Worm (Caenorhabditis elegans) whole organism, L4 larva: ENCODE results near the gene C07E3.10.

ENCODE experiments used
- D1046.2 ChIP-seq: fragments of 200-800 bp; sonication (Bioruptor generic); IDR thresholded peaks from 2 replicates; pipeline ENCODE4 v1.3.6; 2022; ENCODE audit warnings: missing genetic modification characterization, missing compliant biosample characterization
- F10B5.3 ChIP-seq: sonication (generic microtip); optimal IDR thresholded peaks from 2 replicates; lab custom pipeline; 2016; ENCODE audit warnings: mild to moderate bottlenecking, missing genetic modification characterization, missing compliant biosample characterization
- R02D3.7 ChIP-seq: fragments of 150-350 bp; sonication (generic microtip); optimal IDR thresholded peaks from 3 replicates; lab custom pipeline; 2014; ENCODE audit warnings: missing biosample characterization, missing genetic modification characterization
- T20F7.1 ChIP-seq: fragments of 200-800 bp; sonication (Bioruptor generic); optimal IDR thresholded peaks from 2 replicates; lab custom pipeline; 2018; ENCODE audit warnings: mild to moderate bottlenecking, missing genetic modification characterization, missing compliant biosample characterization
- Y5F2A.4 ChIP-seq: fragments of 200-800 bp; sonication (Bioruptor generic); optimal IDR thresholded peaks from 2 replicates; lab custom pipeline; 2018; ENCODE audit warnings: mild to moderate bottlenecking, missing genetic modification characterization, missing compliant biosample characterization
- Y75B8A.6 ChIP-seq: fragments of 200-800 bp; sonication (Bioruptor generic); IDR thresholded peaks from 2 replicates; pipeline ENCODE4 v1.3.6; 2022; ENCODE audit warnings: missing genetic modification reagents, missing genetic modification characterization, missing compliant biosample characterization
- arid-1 ChIP-seq: fragments of 200-800 bp; sonication (Bioruptor generic); conservative IDR thresholded peaks from 2 replicates; pipeline ENCODE4 v1.3.6; 2022; ENCODE audit warnings: missing genetic modification reagents, missing genetic modification characterization, missing compliant biosample characterization
- ceh-32 ChIP-seq: sonication (generic microtip); optimal IDR thresholded peaks from 2 replicates; lab custom pipeline; 2016; ENCODE audit warnings: mild to moderate bottlenecking, missing genetic modification characterization, missing compliant biosample characterization; ENCODE audit not compliant: poor library complexity
- ceh-44 ChIP-seq: fragments of 200-800 bp; sonication (Bioruptor generic); IDR thresholded peaks from 2 replicates; pipeline ENCODE4 v1.3.6; 2022; ENCODE audit warnings: missing genetic modification reagents, missing genetic modification characterization, missing compliant biosample characterization
- ctbp-1 ChIP-seq: fragments of 200-800 bp; sonication (Bioruptor generic); IDR thresholded peaks from 2 replicates; pipeline ENCODE4 v1.3.6; 2022; ENCODE audit warnings: missing genetic modification reagents, missing genetic modification characterization, missing compliant biosample characterization
- daf-19 ChIP-seq: fragments of 200-800 bp; sonication (Bioruptor generic); conservative IDR thresholded peaks from 2 replicates; pipeline ENCODE4 v1.3.6; 2022; ENCODE audit warnings: missing genetic modification characterization, missing compliant biosample characterization
- daf-8 ChIP-seq: fragments of 200-800 bp; sonication (Bioruptor generic); IDR thresholded peaks from 2 replicates; pipeline ENCODE4 v1.3.6; 2022; ENCODE audit warnings: missing genetic modification characterization, missing compliant biosample characterization
- dmd-6 ChIP-seq: fragments of 200-800 bp; sonication (Bioruptor generic); IDR thresholded peaks from 2 replicates; pipeline ENCODE4 v1.3.6; 2022; ENCODE audit warnings: missing genetic modification reagents, missing genetic modification characterization, missing compliant biosample characterization
- dmd-8 ChIP-seq: fragments of 200-800 bp; sonication (Bioruptor generic); IDR thresholded peaks from 2 replicates; pipeline ENCODE4 v1.3.6; 2022; ENCODE audit warnings: missing genetic modification characterization, missing compliant biosample characterization
- dpl-1 ChIP-seq: fragments of 150-350 bp; optimal IDR thresholded peaks from 2 replicates; lab custom pipeline; 2014; ENCODE audit warnings: missing biosample characterization, missing genetic modification reagents, missing genetic modification characterization
- dve-1 ChIP-seq: sonication (generic microtip); optimal IDR thresholded peaks from 2 replicates; lab custom pipeline; 2017; ENCODE audit warnings: antibody characterized with exemption, mild to moderate bottlenecking, missing genetic modification characterization, missing compliant biosample characterization; ENCODE audit not compliant: insufficient read depth
- egl-43 ChIP-seq: fragments of 200-800 bp; sonication (Bioruptor generic); IDR thresholded peaks from 2 replicates; pipeline ENCODE4 v1.3.6; 2022; ENCODE audit warnings: missing genetic modification reagents, missing genetic modification characterization, missing compliant biosample characterization
- fkh-10 ChIP-seq: fragments of 150-350 bp; optimal IDR thresholded peaks from 2 replicates; lab custom pipeline; 2014; ENCODE audit warnings: missing biosample characterization, missing genetic modification reagents, missing genetic modification characterization
- fos-1 ChIP-seq: fragments of 150-350 bp; optimal IDR thresholded peaks from 2 replicates; lab custom pipeline; 2014; ENCODE audit warnings: missing biosample characterization, missing genetic modification characterization
- hlh-11 ChIP-seq: fragments of 200-800 bp; sonication (Bioruptor generic); optimal IDR thresholded peaks from 2 replicates; lab custom pipeline; 2018; ENCODE audit warnings: mild to moderate bottlenecking, missing genetic modification characterization, missing compliant biosample characterization
- lin-15B ChIP-seq: fragments of 150-350 bp; sonication (generic microtip); optimal IDR thresholded peaks from 3 replicates; lab custom pipeline; 2014; ENCODE audit warnings: missing biosample characterization, missing genetic modification characterization
- lin-29 ChIP-seq: fragments of 200-800 bp; sonication (Bioruptor generic); IDR thresholded peaks from 2 replicates; pipeline ENCODE4 v1.3.6; 2022; ENCODE audit warnings: missing genetic modification reagents, missing genetic modification characterization, missing compliant biosample characterization
- lin-38 ChIP-seq: fragments of 200-800 bp; sonication (Bioruptor generic); IDR thresholded peaks from 2 replicates; pipeline ENCODE4 v1.3.6; 2022; ENCODE audit warnings: missing genetic modification reagents, missing genetic modification characterization, missing compliant biosample characterization
- lir-3 ChIP-seq: sonication (generic microtip); optimal IDR thresholded peaks from 2 replicates; lab custom pipeline; 2016; ENCODE audit warnings: mild to moderate bottlenecking, missing genetic modification characterization, missing compliant biosample characterization
- lsy-2 ChIP-seq, 2 experiments: fragments of 150-350 bp in 1 of 2; sonication (generic microtip) in 1 of 2; optimal IDR thresholded peaks; 2 replicates each; lab custom pipeline; 2014 to 2017; ENCODE audit warnings: missing biosample characterization in 2 of 2, missing genetic modification characterization in 2 of 2
- mdl-1 ChIP-seq, 2 experiments: fragments of 150-350 bp in 1 of 2; sonication (generic microtip) in 1 of 2; optimal IDR thresholded peaks; 2 replicates each; lab custom pipeline; 2014 to 2017; ENCODE audit warnings: missing biosample characterization in 2 of 2, missing genetic modification characterization in 2 of 2
- mep-1 ChIP-seq: fragments of 150-350 bp; sonication (generic microtip); optimal IDR thresholded peaks from 3 replicates; lab custom pipeline; 2014; ENCODE audit warnings: missing biosample characterization, missing genetic modification characterization
- mes-2 ChIP-seq: sonication (generic microtip); optimal IDR thresholded peaks from 2 replicates; lab custom pipeline; 2016; ENCODE audit warnings: missing genotype, mild to moderate bottlenecking, missing genetic modification characterization, missing compliant biosample characterization; ENCODE audit not compliant: poor library complexity, severe bottlenecking
- nhr-10 ChIP-seq: fragments of 150-350 bp; optimal IDR thresholded peaks from 2 replicates; lab custom pipeline; 2014; ENCODE audit warnings: missing biosample characterization, missing genetic modification characterization
- nhr-111 ChIP-seq: fragments of 200-800 bp; sonication (Bioruptor generic); optimal IDR thresholded peaks from 2 replicates; lab custom pipeline; 2018; ENCODE audit warnings: mild to moderate bottlenecking, missing genetic modification characterization, missing compliant biosample characterization
- nhr-28 ChIP-seq: fragments of 150-350 bp; optimal IDR thresholded peaks from 2 replicates; lab custom pipeline; 2014; ENCODE audit warnings: missing biosample characterization, missing genetic modification characterization
- nhr-41 ChIP-seq: fragments of 200-800 bp; sonication (Bioruptor generic); IDR thresholded peaks from 2 replicates; pipeline ENCODE4 v1.3.6; 2022; ENCODE audit warnings: missing genetic modification reagents, missing genetic modification characterization, missing compliant biosample characterization
- nhr-42 ChIP-seq: fragments of 200-800 bp; sonication (Bioruptor generic); IDR thresholded peaks from 2 replicates; pipeline ENCODE4 v1.3.6; 2022; ENCODE audit warnings: missing genetic modification characterization, missing compliant biosample characterization
- nhr-6 ChIP-seq: fragments of 150-350 bp; optimal IDR thresholded peaks from 2 replicates; lab custom pipeline; 2014; ENCODE audit warnings: missing biosample characterization, missing genetic modification characterization
- nhr-76 ChIP-seq: fragments of 150-350 bp; optimal IDR thresholded peaks from 2 replicates; lab custom pipeline; 2014; ENCODE audit warnings: missing biosample characterization, missing genetic modification characterization
- nhr-77 ChIP-seq: fragments of 150-350 bp; optimal IDR thresholded peaks from 2 replicates; lab custom pipeline; 2014; ENCODE audit warnings: missing biosample characterization, missing genetic modification characterization
- php-3 ChIP-seq: fragments of 200-800 bp; sonication (Bioruptor generic); IDR thresholded peaks from 2 replicates; pipeline ENCODE4 v1.3.6; 2022; ENCODE audit warnings: missing genetic modification reagents, missing genetic modification characterization, missing compliant biosample characterization
- pqm-1 ChIP-seq: sonication (generic microtip); optimal IDR thresholded peaks from 2 replicates; lab custom pipeline; 2017; ENCODE audit warnings: missing biosample characterization, missing genetic modification characterization
- rbr-2 ChIP-seq: sonication (generic microtip); optimal IDR thresholded peaks from 2 replicates; lab custom pipeline; 2016; ENCODE audit warnings: missing genotype, missing genetic modification characterization, missing compliant biosample characterization
- saeg-2 ChIP-seq: fragments of 200-800 bp; sonication (Bioruptor generic); IDR thresholded peaks from 2 replicates; pipeline ENCODE4 v1.3.6; 2022; ENCODE audit warnings: missing genetic modification reagents, missing genetic modification characterization, missing compliant biosample characterization
- set-16 ChIP-seq: fragments of 200-800 bp; sonication (Bioruptor generic); IDR thresholded peaks from 2 replicates; pipeline ENCODE4 v1.3.6; 2022; ENCODE audit warnings: missing genetic modification reagents, missing genetic modification characterization, missing compliant biosample characterization
- spr-1 ChIP-seq: sonication (generic microtip); optimal IDR thresholded peaks from 2 replicates; lab custom pipeline; 2016; ENCODE audit warnings: mild to moderate bottlenecking, missing genetic modification characterization, missing compliant biosample characterization
- tra-1 ChIP-seq: fragments of 200-800 bp; sonication (Bioruptor generic); IDR thresholded peaks from 2 replicates; pipeline ENCODE4 v1.3.6; 2022; ENCODE audit warnings: missing genetic modification reagents, missing genetic modification characterization, missing compliant biosample characterization
- unc-130 ChIP-seq: sonication (generic microtip); optimal IDR thresholded peaks from 2 replicates; lab custom pipeline; 2016; ENCODE audit warnings: missing genetic modification reagents, missing genetic modification characterization, missing compliant biosample characterization
- unc-39 ChIP-seq: sonication (generic microtip); optimal IDR thresholded peaks from 2 replicates; lab custom pipeline; 2017; ENCODE audit warnings: missing biosample characterization, missing genetic modification characterization
- vab-7 ChIP-seq: fragments of 200-800 bp; sonication (Bioruptor generic); IDR thresholded peaks from 2 replicates; pipeline ENCODE4 v1.3.6; 2022; ENCODE audit warnings: missing genetic modification reagents, missing genetic modification characterization, missing compliant biosample characterization
- zag-1 ChIP-seq: fragments of 150-350 bp; optimal IDR thresholded peaks from 2 replicates; lab custom pipeline; 2014; ENCODE audit warnings: missing biosample characterization, missing genetic modification characterization
- zfp-3 ChIP-seq: fragments of 200-800 bp; sonication (Bioruptor generic); conservative IDR thresholded peaks from 2 replicates; pipeline ENCODE4 v1.3.6; 2022; ENCODE audit warnings: missing genetic modification reagents, missing genetic modification characterization, missing compliant biosample characterization
- ztf-11 ChIP-seq: fragments of 150-350 bp; optimal IDR thresholded peaks from 2 replicates; lab custom pipeline; 2014; ENCODE audit warnings: missing biosample characterization, missing genetic modification characterization
- ztf-7 ChIP-seq: fragments of 150-350 bp; optimal IDR thresholded peaks from 2 replicates; lab custom pipeline; 2014; ENCODE audit warnings: missing biosample characterization, missing genetic modification characterization

The C07E3.10 gene

ce11 chrII:10302646-10303045 lies 43.5 kb upstream of the C07E3.10 start, which contains the start of gene clpp-1 (continued):
- TF ChIP-seq hlh-11 (tag; lab: Kevin White, UChicago) (peak; percentile 20), mes-2 (tag; lab: Kevin White, UChicago) (peak; percentile 16), nhr-42 (GFP tag; lab: Robert Waterston, UW) (no peak), mep-1 (tag; lab: Kevin White, UChicago) (peak; percentile 32), ctbp-1 (0 out of 2 replicates have a peak, but pooled peaks have one; percentile 6), Y75B8A.6 (GFP tag; lab: Robert Waterston, UW) (0 out of 2 replicates have a peak, but pooled peaks have one; percentile 52), unc-39 (no peak), php-3 (GFP tag; lab: Robert Waterston, UW) (no peak), nhr-77 (no peak), R02D3.7 (tag; lab: Kevin White, UChicago) (no peak), unc-130 (GFP tag; lab: Kevin White, UChicago) (no peak), zfp-3 (GFP tag; lab: Robert Waterston, UW) (peak; percentile 66; the same call in 1 of the 2 replicates), dmd-6 (no peak), D1046.2 (no peak), dve-1 (peak; percentile 16), vab-7 (GFP tag; lab: Robert Waterston, UW) (no peak), tra-1 (no peak), mdl-1 (tag; optimal IDR thresholded peaks at IDR 0.05; lab: Kevin White, UChicago) (no peak), Y5F2A.4 (GFP tag; lab: Kevin White, UChicago) (no peak), zag-1 (tag; lab: Kevin White, UChicago) (no peak), ztf-7 (tag; lab: Kevin White, UChicago) (no peak), arid-1 (GFP tag; lab: Robert Waterston, UW) (0 out of 2 replicates have a peak, but pooled peaks have one; percentile 24)

- TF ChIP-seq ztf-11 (tag; lab: Kevin White, UChicago) (no peak), daf-8 (no peak), mep-1 (tag; lab: Kevin White, UChicago) (no peak), nhr-41 (GFP tag; lab: Robert Waterston, UW) (no peak), nhr-28 (tag; lab: Kevin White, UChicago) (peak; percentile 62), nhr-77 (peak; percentile 53), rbr-2 (peak; percentile 51), saeg-2 (GFP tag; lab: Robert Waterston, UW) (no peak), set-16 (no peak), lin-15B (tag; lab: Kevin White, UChicago) (no peak), nhr-10 (tag; lab: Kevin White, UChicago) (no peak), nhr-111 (GFP tag; lab: Kevin White, UChicago) (no peak), fkh-10 (peak; percentile 33), lsy-2 (tag; optimal IDR thresholded peaks at IDR 0.05; lab: Kevin White, UChicago) (peak in 1 of 2 experiments; percentile 37), dmd-8 (GFP tag; lab: Robert Waterston, UW) (no peak), Y75B8A.6 (GFP tag; lab: Robert Waterston, UW) (no peak), egl-43 (GFP tag; lab: Robert Waterston, UW) (no peak), nhr-76 (tag; lab: Kevin White, UChicago) (no peak), daf-19 (peak; percentile 70; the same call in 1 of the 2 replicates), lin-29 (GFP tag; lab: Robert Waterston, UW) (no peak), nhr-6 (tag; lab: Kevin White, UChicago) (no peak), ceh-32 (no peak), pqm-1 (peak; percentile 41), dpl-1 (GFP tag; lab: Kevin White, UChicago) (peak; percentile 78), lir-3 (no peak), lin-38 (GFP tag; lab: Robert Waterston, UW) (peak; percentile 65), F10B5.3 (tag; lab: Kevin White, UChicago) (no peak), spr-1 (no peak), zag-1 (tag; lab: Kevin White, UChicago) (no peak), ceh-44 (no peak), mes-2 (tag; lab: Kevin White, UChicago) (peak; percentile 89), unc-39 (no peak), T20F7.1 (peak; percentile 38), nhr-42 (GFP tag; lab: Robert Waterston, UW) (peak; percentile 56; the same call in 1 of the 2 replicates), fos-1 (tag; lab: Kevin White, UChicago) (no peak), tra-1 (no peak)
Observed at ce11 chrII:10303663-10304115, 42.5 kb upstream of the C07E3.10 start, which contains the start of gene vha-9. Gene vha-9, minus strand, starts transcription at chrII:10303713.
